In genomic region chr2L:4028026-4028425, dm6 we compare ENCODE assay signal across 2 fruit fly cellular contexts.
A peak's percentile ranks its signal among the peaks of the same experiment; 100 is the strongest.
TF ChIP-seq lines count a peak whose summit lies in the region.

No protein-coding gene starts in this region.

TF ChIP-seq in whole organism, embryonic, 481 proteins besides CTCF, POLR2A, EP300 and RAD21 (continued from another document):
- TF ChIP-seq hkb (optimal IDR thresholded peaks at IDR 0.05; lab: Kevin White, UChicago) (no peak), hkb (GFP tag; IDR thresholded peaks at IDR 0.05; lab: Robert Waterston, UW) (no peak), CG2712 (tag; optimal IDR thresholded peaks at IDR 0.05; lab: Kevin White, UChicago) (peak; percentile 30), jigr1 (GFP tag; IDR thresholded peaks at IDR 0.05; lab: Robert Waterston, UW) (no peak), bowl (GFP tag; IDR thresholded peaks at IDR 0.05; lab: Robert Waterston, UW) (no peak)

TF ChIP-seq in whole organism, prepupa, 60 proteins besides CTCF, POLR2A, EP300 and RAD21 (continued from another document):
- peak; percentile 49 for TF ChIP-seq CG10669 (GFP tag; optimal IDR thresholded peaks at IDR 0.05; lab: Kevin White, UChicago)
- TF ChIP-seq Ets21C (GFP tag; optimal IDR thresholded peaks at IDR 0.05; lab: Kevin White, UChicago): no peak
- TF ChIP-seq CG11762 (GFP tag; optimal IDR thresholded peaks at IDR 0.05; lab: Kevin White, UChicago; ENCODE audit: insufficient read depth): no peak
- TF ChIP-seq svp (GFP tag; lab: Kevin White, UChicago): peak; percentile 60
- peak; percentile 69 for TF ChIP-seq CG15336 (GFP tag; IDR thresholded peaks at IDR 0.05; lab: Robert Waterston, UW)
- TF ChIP-seq Lpt (GFP tag; optimal IDR thresholded peaks at IDR 0.05; lab: Kevin White, UChicago): no peak
- TF ChIP-seq OdsH (GFP tag; optimal IDR thresholded peaks at IDR 0.05; lab: Kevin White, UChicago): peak; percentile 18
- no peak for TF ChIP-seq ss (GFP tag; optimal IDR thresholded peaks at IDR 0.05; lab: Kevin White, UChicago)
- no peak for TF ChIP-seq CG8632 (GFP tag; optimal IDR thresholded peaks at IDR 0.05; lab: Kevin White, UChicago)
- peak; percentile 28 for TF ChIP-seq CG32006 (GFP tag; optimal IDR thresholded peaks at IDR 0.05; lab: Kevin White, UChicago)
- TF ChIP-seq Blimp-1 (GFP tag; optimal IDR thresholded peaks at IDR 0.05; lab: Kevin White, UChicago): no peak
- TF ChIP-seq achi (GFP tag; optimal IDR thresholded peaks at IDR 0.05; lab: Kevin White, UChicago): peak; percentile 50
- TF ChIP-seq Hr38 (GFP tag; optimal IDR thresholded peaks at IDR 0.05; lab: Kevin White, UChicago): no peak
- no peak for TF ChIP-seq CG6808 (GFP tag; optimal IDR thresholded peaks at IDR 0.05; lab: Kevin White, UChicago)
- peak; percentile 30 for TF ChIP-seq spab (GFP tag; optimal IDR thresholded peaks at IDR 0.05; lab: Kevin White, UChicago)
- no peak for TF ChIP-seq cyc (GFP tag; optimal IDR thresholded peaks at IDR 0.05; lab: Kevin White, UChicago)
- TF ChIP-seq CG8319 (GFP tag; optimal IDR thresholded peaks at IDR 0.05; lab: Kevin White, UChicago): no peak
- TF ChIP-seq CG6163 (GFP tag; IDR thresholded peaks at IDR 0.05; lab: Robert Waterston, UW): peak; percentile 78
- no peak for TF ChIP-seq Sox15 (GFP tag; optimal IDR thresholded peaks at IDR 0.05; lab: Kevin White, UChicago)
- no peak for TF ChIP-seq CG11902 (GFP tag; optimal IDR thresholded peaks at IDR 0.05; lab: Kevin White, UChicago)
- TF ChIP-seq Sox102F (GFP tag; optimal IDR thresholded peaks at IDR 0.05; lab: Kevin White, UChicago): peak; percentile 41
- no peak for TF ChIP-seq fkh (GFP tag; optimal IDR thresholded peaks at IDR 0.05; lab: Kevin White, UChicago)
- TF ChIP-seq CG7368 (GFP tag; optimal IDR thresholded peaks at IDR 0.05; lab: Kevin White, UChicago): no peak
- TF ChIP-seq CG16779 (tag; optimal IDR thresholded peaks at IDR 0.05; lab: Kevin White, UChicago): peak; percentile 47
- TF ChIP-seq CG6854 (GFP tag; optimal IDR thresholded peaks at IDR 0.05; lab: Kevin White, UChicago): no peak
- peak; percentile 56 for TF ChIP-seq CG3919 (GFP tag; optimal IDR thresholded peaks at IDR 0.05; lab: Kevin White, UChicago)
- peak; percentile 35 for TF ChIP-seq esn (GFP tag; optimal IDR thresholded peaks at IDR 0.05; lab: Kevin White, UChicago)
